Worm (Caenorhabditis elegans): ENCODE results near the gene wdr-46.
A peak's percentile ranks its signal among the peaks of the same experiment; 100 is the strongest.

Gene wdr-46

DNA sequence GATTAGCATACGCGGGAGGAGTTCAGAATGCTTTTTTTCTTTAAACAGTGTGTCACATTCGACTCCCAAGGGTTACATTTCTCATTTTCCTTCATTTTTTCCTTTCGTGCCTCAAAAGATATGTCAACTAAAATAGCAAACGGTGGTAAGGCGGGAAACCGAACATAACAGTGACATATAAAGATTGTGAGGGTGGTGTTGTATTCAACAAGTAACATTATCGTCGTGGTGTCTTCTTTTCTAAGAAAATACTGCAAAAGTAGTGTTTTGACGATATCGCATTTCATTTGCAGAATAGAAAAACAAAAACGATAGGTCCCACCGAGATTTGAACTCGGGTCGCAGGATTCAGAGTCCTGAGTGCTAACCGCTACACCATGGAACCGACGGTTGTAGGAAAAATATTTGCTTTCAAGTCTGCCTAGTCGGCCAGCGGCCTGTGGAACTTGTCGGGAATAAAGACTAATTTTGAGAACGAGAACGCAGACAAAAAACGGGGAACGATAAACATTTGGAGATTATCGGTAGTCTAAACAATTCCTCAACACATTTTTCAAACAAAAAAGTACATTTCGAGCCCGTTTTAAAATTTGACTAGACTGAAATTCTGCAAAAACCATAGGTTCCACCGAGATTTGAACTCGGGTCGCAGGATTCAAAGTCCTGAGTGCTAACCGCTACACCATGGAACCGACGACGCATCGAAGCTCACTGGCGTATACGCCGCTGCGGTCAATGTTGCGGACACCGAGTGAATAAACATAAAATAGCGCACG lies 44.8 kb downstream of the wdr-46 start (continued):
- TF ChIP-seq pqm-1 (tag; optimal IDR thresholded peaks at IDR 0.05) (no peak), fax-1 (tag; optimal IDR thresholded peaks at IDR 0.05) (no peak), ama-1 (optimal IDR thresholded peaks at IDR 0.05) (no peak), ref-2 (tag; optimal IDR thresholded peaks at IDR 0.05) (no peak), fkh-10 (GFP tag; optimal IDR thresholded peaks at IDR 0.05) (no peak), unc-86 (tag; optimal IDR thresholded peaks at IDR 0.05) (no peak), nhr-11 (tag; optimal IDR thresholded peaks at IDR 0.05) (no peak), nhr-232 (tag; optimal IDR thresholded peaks at IDR 0.05) (peak; percentile 8), fkh-6 (tag; optimal IDR thresholded peaks at IDR 0.05) (no peak), hlh-15 (tag; optimal IDR thresholded peaks at IDR 0.05) (no peak), ceh-31 (tag; optimal IDR thresholded peaks at IDR 0.05) (no peak), hlh-8 (tag; optimal IDR thresholded peaks at IDR 0.05) (no peak), K09A11.1 (tag; optimal IDR thresholded peaks at IDR 0.05; ENCODE audit: insufficient read depth) (no peak), tbx-7 (tag; optimal IDR thresholded peaks at IDR 0.05) (no peak), pros-1 (tag; optimal IDR thresholded peaks at IDR 0.05) (no peak), tbx-2 (tag; optimal IDR thresholded peaks at IDR 0.05) (no peak), ceh-18 (tag; optimal IDR thresholded peaks at IDR 0.05) (no peak), ceh-22 (tag; optimal IDR thresholded peaks at IDR 0.05) (no peak), elt-2 (tag; optimal IDR thresholded peaks at IDR 0.05) (no peak), dmd-4 (tag; optimal IDR thresholded peaks at IDR 0.05; ENCODE audit: borderline replicate concordance) (no peak), unc-55 (GFP tag; optimal IDR thresholded peaks at IDR 0.05) (no peak), ttx-3 (tag; optimal IDR thresholded peaks at IDR 0.05) (no peak), rnt-1 (tag; optimal IDR thresholded peaks at IDR 0.05) (no peak), hlh-30 (tag; optimal IDR thresholded peaks at IDR 0.05; ENCODE audit: insufficient read depth) (no peak), ahr-1 (tag; optimal IDR thresholded peaks at IDR 0.05) (no peak), pha-4 (tag; optimal IDR thresholded peaks at IDR 0.05) (no peak), Y22D7AL.16 (tag; optimal IDR thresholded peaks at IDR 0.05) (no peak), lin-11 (tag; optimal IDR thresholded peaks at IDR 0.05) (no peak), zip-5 (tag; optimal IDR thresholded peaks at IDR 0.05) (no peak), sdc-2 (tag; optimal IDR thresholded peaks at IDR 0.05) (no peak), K02D7.2 (tag; optimal IDR thresholded peaks at IDR 0.05) (no peak), dve-1 (tag; optimal IDR thresholded peaks at IDR 0.05) (peak; percentile 22), ztf-16 (tag; optimal IDR thresholded peaks at IDR 0.05) (no peak)

DNA sequence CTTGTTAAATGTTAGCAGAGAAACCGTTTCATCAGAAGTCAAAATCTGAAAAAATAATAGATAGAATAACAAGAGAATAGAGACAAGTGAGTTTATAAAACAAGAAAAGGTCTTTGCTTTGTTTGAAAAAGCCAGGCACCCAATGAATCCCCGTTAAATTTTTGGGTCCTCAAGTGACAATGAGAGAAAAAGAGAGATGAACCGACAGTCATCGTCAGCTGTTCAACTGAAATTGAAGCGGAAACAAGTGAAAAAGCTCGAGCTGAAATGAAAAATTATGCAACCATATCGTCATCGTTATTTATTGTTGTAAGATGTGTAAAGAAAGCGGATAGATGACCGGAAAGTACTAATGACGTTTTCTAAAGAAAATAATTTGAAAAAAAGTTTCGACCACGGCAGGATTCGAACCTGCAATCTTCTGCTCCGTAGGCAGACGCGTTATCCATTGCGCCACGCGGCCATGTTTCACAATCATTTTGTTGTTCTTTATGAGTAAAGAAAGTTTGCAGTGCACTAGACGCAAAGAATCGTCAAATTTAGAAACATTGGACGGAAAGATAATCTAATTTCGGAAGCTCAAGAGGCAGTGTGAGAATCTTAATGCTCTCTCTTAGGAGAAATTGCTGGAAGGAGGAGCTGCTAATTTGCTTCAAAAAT lies 45.6 kb downstream of the wdr-46 start, which contains the start of gene F08G5.3:
TSS of gene F08G5.3 (minus strand) at position 51 of the 660 bp plus-strand sequence.
- peak; percentile 22 for TF ChIP-seq ceh-19 (GFP tag; optimal IDR thresholded peaks at IDR 0.05)
- TF ChIP-seq sox-2 (GFP tag; IDR thresholded peaks at IDR 0.05) = no peak
- peak; percentile 58 for TF ChIP-seq elt-2 (tag; optimal IDR thresholded peaks at IDR 0.05)
- TF ChIP-seq ceh-14 (tag; optimal IDR thresholded peaks at IDR 0.05) = peak; percentile 13
- TF ChIP-seq C38D4.7 (GFP tag; optimal IDR thresholded peaks at IDR 0.05) = peak; percentile 37
- TF ChIP-seq unc-42 (tag; optimal IDR thresholded peaks at IDR 0.05) = peak; percentile 62
- peak; percentile 20 for TF ChIP-seq npax-4 (tag; optimal IDR thresholded peaks at IDR 0.05)
- peak; percentile 33 for TF ChIP-seq ceh-6 (GFP tag; optimal IDR thresholded peaks at IDR 0.05)
- peak; percentile 31 for TF ChIP-seq ceh-18 (tag; optimal IDR thresholded peaks at IDR 0.05)
- TF ChIP-seq T23F11.4 (GFP tag; optimal IDR thresholded peaks at IDR 0.05) = peak; percentile 27
- no peak for TF ChIP-seq K02D7.2 (tag; optimal IDR thresholded peaks at IDR 0.05)
- TF ChIP-seq zip-5 (tag; optimal IDR thresholded peaks at IDR 0.05) = no peak
- TF ChIP-seq unc-3 (GFP tag; conservative IDR thresholded peaks at IDR 0.05) = peak; percentile 43; the same call in 1 of the 2 replicates
- no peak for TF ChIP-seq unc-3 (tag; optimal IDR thresholded peaks at IDR 0.05)
- no peak for TF ChIP-seq F13H6.1 (tag; optimal IDR thresholded peaks at IDR 0.05)
